Worm (Caenorhabditis elegans): ENCODE measurements around the gene tph-1.

ce11 chrII:7554716-7555247 lies 5.6 kb downstream of the tph-1 start:
- no peak for TF ChIP-seq ama-1 (optimal IDR thresholded peaks at IDR 0.05)
- no peak for TF ChIP-seq ceh-13 (GFP tag; optimal IDR thresholded peaks at IDR 0.05)
- TF ChIP-seq flt-1 (GFP tag; IDR thresholded peaks at IDR 0.05), result no peak
- TF ChIP-seq F13C5.2 (tag; optimal IDR thresholded peaks at IDR 0.05), result no peak
- TF ChIP-seq ets-7 (tag; optimal IDR thresholded peaks at IDR 0.05), result no peak
- no peak for TF ChIP-seq pes-1 (GFP tag; IDR thresholded peaks at IDR 0.05)
- TF ChIP-seq tra-4 (tag; optimal IDR thresholded peaks at IDR 0.05), result no peak
- TF ChIP-seq sea-1 (GFP tag; conservative IDR thresholded peaks at IDR 0.05), result no peak
- TF ChIP-seq aly-1 (tag; optimal IDR thresholded peaks at IDR 0.05), result no peak
- TF ChIP-seq hmg-4 (GFP tag; optimal IDR thresholded peaks at IDR 0.05), result no peak
- no peak for TF ChIP-seq tbx-11 (GFP tag; IDR thresholded peaks at IDR 0.05)
- no peak for TF ChIP-seq hmbx-1 (tag; optimal IDR thresholded peaks at IDR 0.05)
- no peak for TF ChIP-seq scrt-1 (GFP tag; IDR thresholded peaks at IDR 0.05)
- no peak for TF ChIP-seq ceh-36 (tag; optimal IDR thresholded peaks at IDR 0.05)
